Worm (Caenorhabditis elegans): ENCODE measurements around the gene srh-30.

DNA sequence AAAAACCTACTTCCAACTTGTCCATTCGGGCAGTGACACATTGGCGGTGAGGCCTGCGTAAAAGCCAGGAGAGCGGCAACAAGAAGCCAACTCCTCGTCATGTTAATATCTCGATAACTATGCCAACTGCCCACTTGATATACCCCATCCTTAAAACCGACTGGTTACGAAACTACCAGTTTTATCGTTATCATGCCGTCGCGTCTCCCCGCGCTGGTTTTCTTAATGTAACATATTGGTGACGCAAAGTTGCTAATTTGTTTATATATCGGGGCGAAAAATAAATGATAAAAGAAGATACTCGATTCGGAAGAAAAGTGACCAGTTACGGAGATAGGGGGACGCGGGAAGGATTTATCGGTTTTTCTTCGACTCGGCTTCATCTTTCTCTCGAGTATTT lies 40.0 kb downstream of the srh-30 start, which contains the start of gene grl-9:
- no peak for TF ChIP-seq ztf-11 (tag; optimal IDR thresholded peaks at IDR 0.05)
- no peak for TF ChIP-seq tbx-2 (tag; optimal IDR thresholded peaks at IDR 0.05)
- TF ChIP-seq nhr-11 (tag; optimal IDR thresholded peaks at IDR 0.05): no peak
- TF ChIP-seq nhr-76 (tag; optimal IDR thresholded peaks at IDR 0.05): no peak
- no peak for TF ChIP-seq snpc-4 (tag; optimal IDR thresholded peaks at IDR 0.05)
- TF ChIP-seq nhr-77 (tag; optimal IDR thresholded peaks at IDR 0.05): no peak
- no peak for TF ChIP-seq nhr-28 (tag; optimal IDR thresholded peaks at IDR 0.05)
- TF ChIP-seq unc-62 (GFP tag; optimal IDR thresholded peaks at IDR 0.05): no peak
- no peak for TF ChIP-seq sea-2 (GFP tag; optimal IDR thresholded peaks at IDR 0.05)
- no peak for TF ChIP-seq skn-1 (tag; optimal IDR thresholded peaks at IDR 0.05)
- no peak for TF ChIP-seq fos-1 (tag; optimal IDR thresholded peaks at IDR 0.05)
- no peak for TF ChIP-seq ceh-9 (tag; optimal IDR thresholded peaks at IDR 0.05)

All from whole organism, L3 larva.